Worm (Caenorhabditis elegans) whole organism, mixed stage, embryonic: Measurements from ENCODE around the gene rga-3.

Experiments used
- M03D4.4 ChIP-seq: sonication (generic microtip); optimal IDR thresholded peaks from 2 replicates; lab custom pipeline; 2017; ENCODE audit warnings: mild to moderate bottlenecking, missing genetic modification characterization, missing compliant biosample characterization
- bed-3 ChIP-seq: fragments of 200-800 bp; sonication (Bioruptor generic); optimal IDR thresholded peaks from 3 replicates; lab custom pipeline; 2018; ENCODE audit warnings: mild to moderate bottlenecking, missing genetic modification characterization, moderate library complexity, missing compliant biosample characterization
- blmp-1 ChIP-seq: fragments of 150-350 bp; optimal IDR thresholded peaks from 2 replicates; lab custom pipeline; 2014; ENCODE audit warnings: missing biosample characterization, missing genetic modification characterization
- ceh-39 ChIP-seq: fragments of 150-350 bp; optimal IDR thresholded peaks from 2 replicates; lab custom pipeline; 2014; ENCODE audit warnings: missing biosample characterization, missing genetic modification characterization
- ceh-43 ChIP-seq: fragments of 200-800 bp; sonication (Bioruptor generic); optimal IDR thresholded peaks from 2 replicates; lab custom pipeline; 2018; ENCODE audit warnings: mild to moderate bottlenecking, missing genetic modification characterization, moderate library complexity, missing compliant biosample characterization
- ceh-83 ChIP-seq: fragments of 200-800 bp; sonication (Bioruptor generic); optimal IDR thresholded peaks from 2 replicates; lab custom pipeline; 2018; ENCODE audit warnings: mild to moderate bottlenecking, missing genetic modification characterization, missing compliant biosample characterization
- ces-1 ChIP-seq: fragments of 150-350 bp; optimal IDR thresholded peaks from 2 replicates; lab custom pipeline; 2014; ENCODE audit warnings: missing biosample characterization, missing genetic modification reagents, missing genetic modification characterization
- cnd-1 ChIP-seq: fragments of 200-800 bp; sonication (Bioruptor generic); optimal IDR thresholded peaks from 2 replicates; lab custom pipeline; 2018; ENCODE audit warnings: mild to moderate bottlenecking, missing genetic modification characterization, missing compliant biosample characterization
- drap-1 ChIP-seq: fragments of 200-800 bp; sonication (Bioruptor generic); optimal IDR thresholded peaks from 3 replicates; lab custom pipeline; 2018; ENCODE audit warnings: mild to moderate bottlenecking, missing genetic modification characterization, missing compliant biosample characterization
- elt-1 ChIP-seq: sonication (generic microtip); optimal IDR thresholded peaks from 2 replicates; lab custom pipeline; 2017; ENCODE audit warnings: missing genetic modification characterization, mild to moderate bottlenecking, missing compliant biosample characterization, antibody characterized with exemption, moderate library complexity, borderline replicate concordance; ENCODE audit not compliant: insufficient read depth
- elt-3 ChIP-seq: fragments of 150-350 bp; optimal IDR thresholded peaks from 2 replicates; lab custom pipeline; 2014; ENCODE audit warnings: missing biosample characterization, missing genetic modification characterization
- flh-1 ChIP-seq: fragments of 200-800 bp; sonication (Bioruptor generic); optimal IDR thresholded peaks from 2 replicates; lab custom pipeline; 2018; ENCODE audit warnings: mild to moderate bottlenecking, missing genetic modification characterization, moderate library complexity, missing compliant biosample characterization
- ham-2 ChIP-seq: fragments of 200-800 bp; sonication (Bioruptor generic); optimal IDR thresholded peaks from 2 replicates; lab custom pipeline; 2018; ENCODE audit warnings: mild to moderate bottlenecking, missing genetic modification characterization, missing compliant biosample characterization
- hlh-1 ChIP-seq: fragments of 150-350 bp; optimal IDR thresholded peaks from 2 replicates; lab custom pipeline; 2014; ENCODE audit warnings: missing biosample characterization, missing genetic modification reagents, missing genetic modification characterization
- lin-13 ChIP-seq: fragments of 150-350 bp; optimal IDR thresholded peaks from 2 replicates; lab custom pipeline; 2014; ENCODE audit warnings: missing biosample characterization, missing genetic modification characterization
- lin-32 ChIP-seq: fragments of 200-800 bp; sonication (Bioruptor generic); optimal IDR thresholded peaks from 2 replicates; lab custom pipeline; 2018; ENCODE audit warnings: mild to moderate bottlenecking, missing genetic modification characterization, missing compliant biosample characterization
- lsy-2 ChIP-seq: fragments of 150-350 bp; optimal IDR thresholded peaks from 2 replicates; lab custom pipeline; 2014; ENCODE audit warnings: missing biosample characterization, missing genetic modification characterization
- mab-5 ChIP-seq: fragments of 150-350 bp; optimal IDR thresholded peaks from 2 replicates; lab custom pipeline; 2014; ENCODE audit warnings: missing biosample characterization, missing genetic modification characterization
- mep-1 ChIP-seq: fragments of 150-350 bp; optimal IDR thresholded peaks from 2 replicates; lab custom pipeline; 2017; ENCODE audit warnings: missing biosample characterization, missing genetic modification reagents, missing genetic modification characterization, inconsistent platforms
- mls-2 ChIP-seq: sonication (generic microtip); optimal IDR thresholded peaks from 2 replicates; lab custom pipeline; 2016; ENCODE audit warnings: mild to moderate bottlenecking, missing genetic modification characterization, moderate library complexity, missing compliant biosample characterization
- nhr-2 ChIP-seq: fragments of 150-350 bp; optimal IDR thresholded peaks from 2 replicates; lab custom pipeline; 2014; ENCODE audit warnings: missing biosample characterization, missing genetic modification characterization
- nhr-237 ChIP-seq: fragments of 150-350 bp; optimal IDR thresholded peaks from 2 replicates; lab custom pipeline; 2014; ENCODE audit warnings: missing biosample characterization, missing genetic modification characterization
- nhr-28 ChIP-seq: fragments of 150-350 bp; optimal IDR thresholded peaks from 2 replicates; lab custom pipeline; 2014; ENCODE audit warnings: missing biosample characterization, missing genetic modification characterization
- nhr-76 ChIP-seq: sonication (generic microtip); optimal IDR thresholded peaks from 2 replicates; lab custom pipeline; 2017; ENCODE audit warnings: missing biosample characterization, missing genetic modification characterization
- pha-4 ChIP-seq: fragments of 150-350 bp; optimal IDR thresholded peaks from 2 replicates; lab custom pipeline; 2018; ENCODE audit warnings: missing biosample characterization, missing genetic modification reagents, missing genetic modification characterization
- sem-2 ChIP-seq: fragments of 200-800 bp; sonication (Bioruptor generic); optimal IDR thresholded peaks from 2 replicates; lab custom pipeline; 2018; ENCODE audit warnings: mild to moderate bottlenecking, missing genetic modification characterization, missing compliant biosample characterization
- tbx-8 ChIP-seq: fragments of 200-800 bp; sonication (Bioruptor generic); optimal IDR thresholded peaks from 2 replicates; lab custom pipeline; 2018; ENCODE audit warnings: mild to moderate bottlenecking, missing genetic modification characterization, moderate library complexity, missing compliant biosample characterization
- unc-120 ChIP-seq: sonication (generic microtip); optimal IDR thresholded peaks from 2 replicates; lab custom pipeline; 2017; ENCODE audit warnings: missing genetic modification characterization, missing compliant biosample characterization; ENCODE audit not compliant: poor library complexity, severe bottlenecking
- unc-62 ChIP-seq: fragments of 150-350 bp; optimal IDR thresholded peaks from 2 replicates; lab custom pipeline; 2014; ENCODE audit warnings: missing biosample characterization, missing genetic modification reagents, missing genetic modification characterization
- ztf-11 ChIP-seq: fragments of 150-350 bp; optimal IDR thresholded peaks from 2 replicates; lab custom pipeline; 2014; ENCODE audit warnings: missing biosample characterization, missing genetic modification characterization

The rga-3 gene

DNA sequence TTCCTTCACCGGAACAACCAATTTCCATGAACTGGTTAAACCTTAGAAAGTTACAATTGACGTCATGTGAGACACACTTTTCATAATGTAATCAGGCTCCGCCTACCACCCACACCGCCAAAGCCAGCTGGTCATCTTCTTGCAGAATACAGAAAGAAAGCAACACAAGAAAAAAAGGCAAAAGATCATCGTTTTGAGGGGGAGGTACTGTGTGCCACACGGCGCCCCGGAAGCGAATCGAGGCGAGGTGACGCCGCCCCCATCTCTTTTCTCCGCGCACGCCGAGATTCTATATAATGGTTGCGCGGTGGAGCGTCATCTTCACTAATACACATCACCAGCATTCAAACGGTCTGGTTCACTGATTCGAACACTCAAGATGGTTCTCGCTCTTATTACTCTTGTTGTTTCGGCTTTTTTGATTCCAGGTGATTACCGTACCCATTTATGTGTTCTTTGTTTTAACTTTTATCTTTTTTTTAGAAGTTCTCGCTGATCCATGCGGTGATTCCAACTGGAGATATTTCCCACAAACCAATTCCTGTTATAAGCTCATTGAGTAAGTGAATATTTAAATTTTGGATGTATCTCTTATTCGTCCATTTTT is 17.7 kb upstream of the rga-3 start, which contains the start of gene clec-1:
TSS of gene clec-1 (plus strand) at position 320 of the 607 bp plus-strand sequence.
- TF ChIP-seq hlh-1 (tag; lab: Kevin White, UChicago) (no peak), cnd-1 (no peak), sem-2 (GFP tag; lab: Kevin White, UChicago) (no peak), ces-1 (GFP tag; lab: Kevin White, UChicago) (no peak), nhr-76 (tag; lab: Kevin White, UChicago) (no peak), unc-120 (tag; lab: Kevin White, UChicago) (no peak), ceh-39 (tag; lab: Kevin White, UChicago) (no peak), flh-1 (GFP tag; lab: Kevin White, UChicago) (no peak), lin-13 (no peak), lsy-2 (tag; lab: Kevin White, UChicago) (no peak), unc-62 (GFP tag; lab: Kevin White, UChicago) (no peak), bed-3 (no peak), ztf-11 (tag; lab: Kevin White, UChicago) (no peak), drap-1 (GFP tag; lab: Kevin White, UChicago) (no peak), mab-5 (no peak), elt-1 (tag; lab: Kevin White, UChicago) (no peak), nhr-2 (tag; lab: Kevin White, UChicago) (no peak), nhr-237 (tag; lab: Kevin White, UChicago) (no peak), blmp-1 (tag; lab: Kevin White, UChicago) (no peak), ceh-43 (GFP tag; lab: Kevin White, UChicago) (no peak)

DNA sequence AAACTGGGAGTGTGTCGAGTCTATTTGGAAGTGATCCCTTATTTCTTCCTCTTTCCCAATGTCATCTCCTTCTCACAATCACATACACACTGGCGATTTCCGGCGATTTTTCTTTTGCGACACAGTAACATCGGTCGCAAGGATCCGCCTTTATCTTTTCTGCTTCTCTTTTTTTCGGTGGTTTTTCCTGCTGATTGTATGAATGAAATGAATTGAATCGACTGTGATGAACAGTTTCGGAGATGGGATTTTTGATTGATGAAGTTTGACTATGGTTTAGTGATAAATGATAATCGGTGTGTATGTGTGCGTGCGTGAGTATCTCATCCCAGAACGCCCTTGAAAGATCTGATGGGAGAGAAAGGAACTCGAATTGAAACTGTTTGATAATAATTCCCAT is 16.6 kb upstream of the rga-3 start:
- TF ChIP-seq mep-1 (tag; lab: Kevin White, UChicago) (no peak), lsy-2 (tag; lab: Kevin White, UChicago) (no peak), ces-1 (GFP tag; lab: Kevin White, UChicago) (no peak), ceh-43 (GFP tag; lab: Kevin White, UChicago) (no peak), elt-3 (no peak), ztf-11 (tag; lab: Kevin White, UChicago) (no peak), tbx-8 (GFP tag; lab: Kevin White, UChicago) (no peak), bed-3 (no peak), lin-32 (GFP tag; lab: Kevin White, UChicago) (no peak), sem-2 (GFP tag; lab: Kevin White, UChicago) (no peak), unc-120 (tag; lab: Kevin White, UChicago) (no peak), nhr-2 (tag; lab: Kevin White, UChicago) (no peak), pha-4 (tag; lab: Kevin White, UChicago) (no peak), nhr-28 (tag; lab: Kevin White, UChicago) (no peak), hlh-1 (tag; lab: Kevin White, UChicago) (no peak), unc-62 (GFP tag; lab: Kevin White, UChicago) (no peak), nhr-76 (tag; lab: Kevin White, UChicago) (no peak), ceh-39 (tag; lab: Kevin White, UChicago) (no peak), mab-5 (no peak)

DNA sequence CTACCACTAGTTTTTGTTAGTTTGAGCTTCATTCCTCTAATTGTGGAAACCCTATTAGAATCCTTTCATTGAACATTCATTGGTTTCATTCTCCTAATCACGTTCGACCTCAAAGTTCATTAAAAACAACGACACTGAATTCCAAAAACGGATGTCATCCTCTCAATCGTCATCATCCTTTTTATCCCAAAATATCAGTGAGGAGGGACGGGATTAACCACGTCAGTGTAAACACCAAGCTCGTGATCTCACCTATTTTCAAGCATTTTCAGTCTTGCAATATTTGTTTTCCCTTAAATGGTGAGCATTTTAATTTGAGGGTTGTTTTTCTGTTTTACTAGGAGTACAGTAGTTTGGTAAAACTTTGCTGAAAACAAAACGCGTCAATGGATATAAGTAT is 13.2 kb upstream of the rga-3 start:
- TF ChIP-seq nhr-76 (tag; lab: Kevin White, UChicago) = no peak
- TF ChIP-seq, all 35 proteins: peak for 0

DNA sequence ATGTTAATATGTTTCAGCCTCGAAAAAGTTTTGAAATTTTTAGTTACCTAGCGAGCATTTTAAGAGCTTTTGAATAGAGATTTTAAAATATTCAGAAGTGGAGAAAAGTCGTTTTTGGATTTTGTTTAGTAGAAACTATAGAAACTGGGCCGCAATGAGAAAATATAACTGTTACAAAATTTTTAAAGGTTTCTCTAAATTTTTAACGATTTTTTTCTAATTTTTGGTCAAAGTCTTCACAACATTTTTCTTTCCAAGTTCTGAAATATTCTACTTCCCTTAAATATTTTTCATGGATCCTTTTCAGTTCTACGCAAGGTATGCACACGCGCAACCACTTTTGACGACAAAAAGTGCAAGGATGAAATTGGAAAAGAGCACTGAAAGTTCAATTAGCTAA is 12.2 kb upstream of the rga-3 start, which contains the start of gene peli-1:
TSS of gene peli-1 (plus strand) at position 301 of the 400 bp plus-strand sequence.
- TF ChIP-seq ham-2 = no peak
- TF ChIP-seq mab-5 = no peak
- TF ChIP-seq tbx-8 (GFP tag; lab: Kevin White, UChicago) = no peak
- no peak for TF ChIP-seq nhr-2 (tag; lab: Kevin White, UChicago)
- no peak for TF ChIP-seq cnd-1
- TF ChIP-seq mls-2 (tag; lab: Kevin White, UChicago) = no peak
- TF ChIP-seq hlh-1 (tag; lab: Kevin White, UChicago) = no peak
- no peak for TF ChIP-seq M03D4.4 (tag; lab: Kevin White, UChicago)
- no peak for TF ChIP-seq mep-1 (tag; lab: Kevin White, UChicago)
- no peak for TF ChIP-seq elt-1 (tag; lab: Kevin White, UChicago)
- no peak for TF ChIP-seq ceh-43 (GFP tag; lab: Kevin White, UChicago)
- no peak for TF ChIP-seq lin-32 (GFP tag; lab: Kevin White, UChicago)
- no peak for TF ChIP-seq ceh-83 (GFP tag; lab: Kevin White, UChicago)
- TF ChIP-seq ceh-39 (tag; lab: Kevin White, UChicago) = no peak
